Worm (Caenorhabditis elegans) whole organism, young adult: ENCODE data around the gene col-148.

Experiments used
- B0019.2 ChIP-seq: fragments of 200-800 bp; sonication (Bioruptor generic); conservative IDR thresholded peaks from 2 replicates; pipeline ENCODE4 v1.3.6; 2022; ENCODE audit warnings: missing genetic modification reagents, missing genetic modification characterization, missing compliant biosample characterization
- B0336.3 ChIP-seq: fragments of 200-800 bp; sonication (Bioruptor generic); IDR thresholded peaks from 2 replicates; pipeline ENCODE4 v1.3.6; 2022; ENCODE audit warnings: missing genetic modification characterization, missing compliant biosample characterization
- C17E4.6 ChIP-seq: fragments of 200-800 bp; sonication (Bioruptor generic); IDR thresholded peaks from 2 replicates; pipeline ENCODE4 v1.3.6; 2022; ENCODE audit warnings: missing genetic modification reagents, missing genetic modification characterization, missing compliant biosample characterization
- D2030.7 ChIP-seq: fragments of 200-800 bp; sonication (Bioruptor generic); IDR thresholded peaks from 2 replicates; pipeline ENCODE4 v1.3.6; 2022; ENCODE audit warnings: missing genetic modification reagents, missing genetic modification characterization, missing compliant biosample characterization
- F23B12.7 ChIP-seq: sonication (generic microtip); optimal IDR thresholded peaks from 2 replicates; lab custom pipeline; 2017; ENCODE audit warnings: missing genetic modification characterization, mild to moderate bottlenecking, missing compliant biosample characterization, antibody characterized with exemption, moderate library complexity; ENCODE audit not compliant: insufficient read depth
- F37B4.10 ChIP-seq: fragments of 200-800 bp; sonication (Bioruptor generic); IDR thresholded peaks from 2 replicates; pipeline ENCODE4 v1.3.6; 2022; ENCODE audit warnings: missing genetic modification characterization, missing compliant biosample characterization
- F39B2.1 ChIP-seq: fragments of 200-800 bp; sonication (Bioruptor generic); IDR thresholded peaks from 2 replicates; pipeline ENCODE4 v1.3.6; 2022; ENCODE audit warnings: missing genetic modification reagents, missing genetic modification characterization, missing compliant biosample characterization
- F49E8.2 ChIP-seq: sonication (generic microtip); optimal IDR thresholded peaks from 3 replicates; lab custom pipeline; 2017; ENCODE audit warnings: missing genetic modification characterization, mild to moderate bottlenecking, missing compliant biosample characterization, antibody characterized with exemption, moderate library complexity; ENCODE audit not compliant: insufficient read depth
- F57A8.1 ChIP-seq: fragments of 200-800 bp; sonication (Bioruptor generic); optimal IDR thresholded peaks from 2 replicates; lab custom pipeline; 2018; ENCODE audit warnings: mild to moderate bottlenecking, missing genetic modification characterization, moderate library complexity, missing compliant biosample characterization
- F57C9.4 ChIP-seq: sonication (generic microtip); optimal IDR thresholded peaks from 2 replicates; lab custom pipeline; 2017; ENCODE audit warnings: mild to moderate bottlenecking, missing genetic modification characterization, missing compliant biosample characterization
- K11D2.4 ChIP-seq: fragments of 200-800 bp; sonication (Bioruptor generic); IDR thresholded peaks from 2 replicates; pipeline ENCODE4 v1.3.6; 2022; ENCODE audit warnings: missing genetic modification reagents, missing genetic modification characterization, missing compliant biosample characterization
- K12H6.12 ChIP-seq: fragments of 200-800 bp; sonication (Bioruptor generic); optimal IDR thresholded peaks from 2 replicates; lab custom pipeline; 2018; ENCODE audit warnings: mild to moderate bottlenecking, missing genetic modification characterization, missing compliant biosample characterization
- T07F8.4 ChIP-seq: sonication (generic microtip); optimal IDR thresholded peaks from 2 replicates; lab custom pipeline; 2016; ENCODE audit warnings: mild to moderate bottlenecking, missing genetic modification characterization, moderate library complexity, missing compliant biosample characterization
- T26A5.8 ChIP-seq: sonication (generic microtip); optimal IDR thresholded peaks from 2 replicates; lab custom pipeline; 2016; ENCODE audit warnings: missing genetic modification characterization, missing compliant biosample characterization
- Y53F4B.3 ChIP-seq: fragments of 200-800 bp; sonication (Bioruptor generic); IDR thresholded peaks from 2 replicates; pipeline ENCODE4 v1.3.6; 2022; ENCODE audit warnings: missing genetic modification reagents, missing genetic modification characterization, missing compliant biosample characterization
- ama-1 ChIP-seq, 3 experiments: fragments of 150-350 bp in 1 of 3; sonication (generic microtip) in 2 of 3; optimal IDR thresholded peaks; 2 replicates each; lab custom pipeline; 2014 to 2018; ENCODE audit warnings: missing biosample characterization in 2 of 3, missing genetic modification characterization in 2 of 3, missing genetic modification reagents in 2 of 3
- athp-1 ChIP-seq: sonication (generic microtip); optimal IDR thresholded peaks from 2 replicates; lab custom pipeline; 2017; ENCODE audit warnings: mild to moderate bottlenecking, missing genetic modification characterization, missing compliant biosample characterization
- bed-1 ChIP-seq: fragments of 200-800 bp; sonication (Bioruptor generic); IDR thresholded peaks from 2 replicates; pipeline ENCODE4 v1.3.6; 2022; ENCODE audit warnings: missing genetic modification reagents, missing genetic modification characterization, missing compliant biosample characterization
- ceh-100 ChIP-seq: fragments of 200-800 bp; sonication (Bioruptor generic); IDR thresholded peaks from 2 replicates; pipeline ENCODE4 v1.3.6; 2022; ENCODE audit warnings: missing genetic modification reagents, missing genetic modification characterization, missing compliant biosample characterization
- ceh-58 ChIP-seq: fragments of 200-800 bp; sonication (Bioruptor generic); IDR thresholded peaks from 2 replicates; pipeline ENCODE4 v1.3.6; 2022; ENCODE audit warnings: missing genetic modification characterization, missing compliant biosample characterization
- ceh-79 ChIP-seq: sonication (generic microtip); optimal IDR thresholded peaks from 2 replicates; lab custom pipeline; 2017; ENCODE audit warnings: mild to moderate bottlenecking, missing genetic modification characterization, missing compliant biosample characterization
- dpl-1 ChIP-seq: fragments of 150-350 bp; optimal IDR thresholded peaks from 2 replicates; lab custom pipeline; 2014; ENCODE audit warnings: missing biosample characterization, missing genetic modification reagents, missing genetic modification characterization
- egl-44 ChIP-seq: fragments of 200-800 bp; sonication (Bioruptor generic); IDR thresholded peaks from 2 replicates; pipeline ENCODE4 v1.3.6; 2022; ENCODE audit warnings: missing genetic modification reagents, missing genetic modification characterization, missing compliant biosample characterization
- egrh-3 ChIP-seq: fragments of 200-800 bp; sonication (Bioruptor generic); IDR thresholded peaks from 2 replicates; pipeline ENCODE4 v1.3.6; 2022; ENCODE audit warnings: missing genetic modification reagents, missing genetic modification characterization, missing compliant biosample characterization
- ekl-4 ChIP-seq: fragments of 200-800 bp; sonication (Bioruptor generic); IDR thresholded peaks from 2 replicates; pipeline ENCODE4 v1.3.6; 2022; ENCODE audit warnings: missing genetic modification reagents, missing genetic modification characterization, missing compliant biosample characterization
- hmg-1.2 ChIP-seq: fragments of 200-800 bp; sonication (Bioruptor generic); IDR thresholded peaks from 2 replicates; pipeline ENCODE4 v1.3.6; 2022; ENCODE audit warnings: missing genetic modification reagents, missing genetic modification characterization, missing compliant biosample characterization
- hmg-20 ChIP-seq: fragments of 200-800 bp; sonication (Bioruptor generic); IDR thresholded peaks from 2 replicates; pipeline ENCODE4 v1.3.6; 2022; ENCODE audit warnings: missing genetic modification reagents, missing genetic modification characterization, missing compliant biosample characterization
- lag-1 ChIP-seq: fragments of 200-800 bp; sonication (Bioruptor generic); IDR thresholded peaks from 2 replicates; pipeline ENCODE4 v1.3.6; 2022; ENCODE audit warnings: missing genetic modification reagents, missing genetic modification characterization, missing compliant biosample characterization
- let-526 ChIP-seq: fragments of 200-800 bp; sonication (Bioruptor generic); IDR thresholded peaks from 2 replicates; pipeline ENCODE4 v1.3.6; 2022; ENCODE audit warnings: missing genetic modification reagents, missing genetic modification characterization, missing compliant biosample characterization
- let-607 ChIP-seq, 2 experiments: fragments of 200-800 bp in 1 of 2; sonication (Bioruptor generic) in 1 of 2; sonication (generic microtip) in 1 of 2; optimal IDR thresholded peaks; 2 replicates each; lab custom pipeline; 2016 to 2018; ENCODE audit warnings: mild to moderate bottlenecking in 2 of 2, missing compliant biosample characterization in 2 of 2, missing genetic modification characterization in 2 of 2, moderate library complexity in 2 of 2, missing genotype in 1 of 2
- lin-26 ChIP-seq: fragments of 200-800 bp; sonication (Bioruptor generic); IDR thresholded peaks from 2 replicates; pipeline ENCODE4 v1.3.6; 2022; ENCODE audit warnings: missing genetic modification reagents, missing genetic modification characterization, missing compliant biosample characterization
- lin-54 ChIP-seq: fragments of 200-800 bp; sonication (Bioruptor generic); optimal IDR thresholded peaks from 2 replicates; lab custom pipeline; 2018; ENCODE audit warnings: mild to moderate bottlenecking, missing genetic modification characterization, missing compliant biosample characterization
- lsl-1 ChIP-seq: fragments of 200-800 bp; sonication (Bioruptor generic); optimal IDR thresholded peaks from 2 replicates; lab custom pipeline; 2018; ENCODE audit warnings: mild to moderate bottlenecking, missing genetic modification characterization, moderate library complexity, missing compliant biosample characterization
- madf-10 ChIP-seq: sonication (generic microtip); optimal IDR thresholded peaks from 2 replicates; lab custom pipeline; 2016; ENCODE audit warnings: mild to moderate bottlenecking, missing genetic modification characterization, missing compliant biosample characterization
- madf-3 ChIP-seq: fragments of 200-800 bp; sonication (Bioruptor generic); IDR thresholded peaks from 2 replicates; pipeline ENCODE4 v1.3.6; 2022; ENCODE audit warnings: missing genetic modification reagents, missing genetic modification characterization, missing compliant biosample characterization
- madf-8 ChIP-seq: fragments of 200-800 bp; sonication (Bioruptor generic); conservative IDR thresholded peaks from 2 replicates; pipeline ENCODE4 v1.3.6; 2022; ENCODE audit warnings: missing genetic modification reagents, missing genetic modification characterization, missing compliant biosample characterization
- mcd-1 ChIP-seq: fragments of 200-800 bp; sonication (Bioruptor generic); IDR thresholded peaks from 2 replicates; pipeline ENCODE4 v1.3.6; 2022; ENCODE audit warnings: missing genetic modification reagents, missing genetic modification characterization, missing compliant biosample characterization
- mel-28 ChIP-seq: sonication (generic microtip); optimal IDR thresholded peaks from 2 replicates; lab custom pipeline; 2016; ENCODE audit warnings: borderline replicate concordance, mild to moderate bottlenecking, missing genetic modification characterization, missing compliant biosample characterization
- sdz-38 ChIP-seq: sonication (generic microtip); optimal IDR thresholded peaks from 2 replicates; lab custom pipeline; 2016; ENCODE audit warnings: missing genotype, missing genetic modification characterization, missing compliant biosample characterization
- snpc-3.4 ChIP-seq: sonication (generic microtip); optimal IDR thresholded peaks from 2 replicates; lab custom pipeline; 2017; ENCODE audit warnings: missing genetic modification characterization, mild to moderate bottlenecking, missing compliant biosample characterization, antibody characterized with exemption, moderate library complexity, missing genotype, missing genetic modification reagents
- snpc-4 ChIP-seq, 5 experiments: fragments of 150-350 bp in 1 of 5; sonication (generic microtip) in 4 of 5; optimal IDR thresholded peaks; 2 replicates each; lab custom pipeline; 2014 to 2018; ENCODE audit warnings: missing genetic modification characterization in 5 of 5, missing biosample characterization in 3 of 5, antibody characterized with exemption in 2 of 5, mild to moderate bottlenecking in 2 of 5, missing compliant biosample characterization in 2 of 5, missing genotype in 2 of 5, moderate library complexity in 2 of 5, missing genetic modification reagents in 1 of 5
- tlf-1 ChIP-seq: fragments of 200-800 bp; sonication (Bioruptor generic); optimal IDR thresholded peaks from 2 replicates; lab custom pipeline; 2018; ENCODE audit warnings: mild to moderate bottlenecking, missing genetic modification characterization, missing compliant biosample characterization
- unc-130 ChIP-seq: sonication (generic microtip); optimal IDR thresholded peaks from 2 replicates; lab custom pipeline; 2016; ENCODE audit warnings: missing genetic modification reagents, missing genetic modification characterization, missing compliant biosample characterization
- unc-62 ChIP-seq: fragments of 150-350 bp; optimal IDR thresholded peaks from 2 replicates; lab custom pipeline; 2014; ENCODE audit warnings: missing biosample characterization, missing genetic modification reagents, missing genetic modification characterization
- xnd-1 ChIP-seq: sonication (generic microtip); optimal IDR thresholded peaks from 2 replicates; lab custom pipeline; 2016; ENCODE audit warnings: missing genotype, missing genetic modification reagents, missing genetic modification characterization, missing compliant biosample characterization
- ztf-25 ChIP-seq: fragments of 200-800 bp; sonication (Bioruptor generic); IDR thresholded peaks from 2 replicates; pipeline ENCODE4 v1.3.6; 2022; ENCODE audit warnings: missing genetic modification reagents, missing genetic modification characterization, missing compliant biosample characterization
- ztf-26 ChIP-seq: sonication (generic microtip); optimal IDR thresholded peaks from 2 replicates; lab custom pipeline; 2017; ENCODE audit warnings: missing genetic modification characterization, missing compliant biosample characterization
- ztf-6 ChIP-seq: fragments of 200-800 bp; sonication (Bioruptor generic); IDR thresholded peaks from 2 replicates; pipeline ENCODE4 v1.3.6; 2022; ENCODE audit warnings: missing genetic modification reagents, missing genetic modification characterization, missing compliant biosample characterization

col-148 gene

DNA sequence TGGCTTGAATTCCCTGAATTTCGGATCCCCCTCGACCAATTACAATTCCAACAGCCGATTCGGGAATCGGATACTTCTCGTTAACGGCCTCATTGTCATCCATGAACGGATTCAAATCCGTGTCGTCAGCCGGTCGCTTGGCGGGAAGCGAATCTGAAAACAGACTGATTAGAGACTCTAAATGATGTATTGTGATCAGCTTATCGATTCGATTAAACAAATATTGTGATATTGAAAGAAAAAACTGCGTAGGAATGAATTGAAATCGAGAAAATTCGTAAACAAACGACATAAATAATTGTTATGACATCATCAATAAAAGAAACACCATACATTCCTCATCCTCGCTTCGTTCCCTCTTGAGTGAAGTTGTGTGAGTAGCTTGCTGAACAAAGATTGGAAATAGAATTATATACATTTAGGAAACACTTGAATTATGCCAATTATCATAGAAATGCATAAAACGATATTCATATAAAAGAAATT, 3.6 kb upstream of the col-148 start (continued):
- no peak for TF ChIP-seq F57C9.4
- TF ChIP-seq T26A5.8 (tag; lab: Kevin White, UChicago), result peak; percentile 60
- peak; percentile 95 for TF ChIP-seq athp-1 (tag; lab: Kevin White, UChicago)
- no peak for TF ChIP-seq unc-62
- no peak for TF ChIP-seq lsl-1 (GFP tag; lab: Kevin White, UChicago)
- no peak for TF ChIP-seq K11D2.4 (GFP tag; lab: Robert Waterston, UW)
- peak; percentile 33 for TF ChIP-seq lin-54 (GFP tag; lab: Kevin White, UChicago)
- peak; percentile 29; the same call in 1 of the 2 replicates for TF ChIP-seq hmg-1.2 (GFP tag; lab: Robert Waterston, UW)
- TF ChIP-seq let-607 (tag; optimal IDR thresholded peaks at IDR 0.05; lab: Kevin White, UChicago), result no peak
- peak; percentile 64 for TF ChIP-seq lin-26 (GFP tag; lab: Robert Waterston, UW)
- TF ChIP-seq madf-3 (GFP tag; lab: Robert Waterston, UW), result peak; percentile 88
- no peak for TF ChIP-seq madf-8 (GFP tag; lab: Robert Waterston, UW)
- peak; percentile 1 for TF ChIP-seq tlf-1 (GFP tag; lab: Kevin White, UChicago)
- 0 out of 2 replicates have a peak, but pooled peaks have one; percentile 36 for TF ChIP-seq D2030.7
- TF ChIP-seq bed-1 (GFP tag; lab: Robert Waterston, UW), result 0 out of 2 replicates have a peak, but pooled peaks have one; percentile 51
- TF ChIP-seq F57A8.1 (GFP tag; lab: Kevin White, UChicago), result no peak
- no peak for TF ChIP-seq unc-130
- no peak for TF ChIP-seq madf-10
- TF ChIP-seq dpl-1, result no peak
- no peak for TF ChIP-seq ztf-26 (tag; lab: Kevin White, UChicago)
- no peak for TF ChIP-seq hmg-20
- no peak for TF ChIP-seq Y53F4B.3 (GFP tag; lab: Robert Waterston, UW)
- peak; percentile 89 for TF ChIP-seq ekl-4 (GFP tag; lab: Robert Waterston, UW)
- peak; percentile 49; the same call in 1 of the 2 replicates for TF ChIP-seq C17E4.6
- no peak for TF ChIP-seq ceh-58 (GFP tag; lab: Robert Waterston, UW)
- TF ChIP-seq let-526 (GFP tag; lab: Robert Waterston, UW), result no peak
- peak; percentile 74 for TF ChIP-seq mel-28 (tag; lab: Kevin White, UChicago)
- TF ChIP-seq K12H6.12 (tag; lab: Kevin White, UChicago), result no peak
- TF ChIP-seq B0336.3, result peak; percentile 82
- TF ChIP-seq F39B2.1, result no peak; the same call in 1 of the 2 replicates
- peak; percentile 83 for TF ChIP-seq ceh-79
- TF ChIP-seq F23B12.7, result no peak
- TF ChIP-seq F49E8.2 (tag; lab: Kevin White, UChicago), result peak; percentile 58
- no peak for TF ChIP-seq egl-44
- TF ChIP-seq F37B4.10 (GFP tag; lab: Robert Waterston, UW), result no peak
- no peak for TF ChIP-seq snpc-4 (GFP tag; optimal IDR thresholded peaks at IDR 0.05; lab: Kevin White, UChicago)
- peak in 1 of 4 experiments; percentile 2 for TF ChIP-seq snpc-4 (tag; optimal IDR thresholded peaks at IDR 0.05; lab: Kevin White, UChicago)
- TF ChIP-seq ztf-6 (GFP tag; lab: Robert Waterston, UW), result no peak
- TF ChIP-seq ceh-100 (GFP tag; lab: Robert Waterston, UW), result no peak
- no peak for TF ChIP-seq ama-1 (optimal IDR thresholded peaks at IDR 0.05; lab: Kevin White, UChicago)
- TF ChIP-seq ama-1 (GFP tag; optimal IDR thresholded peaks at IDR 0.05; lab: Kevin White, UChicago), result no peak
- TF ChIP-seq B0019.2 (GFP tag; lab: Robert Waterston, UW), result no peak
- peak; percentile 28 for TF ChIP-seq xnd-1 (tag; lab: Kevin White, UChicago)
- peak; percentile 85 for TF ChIP-seq ztf-25
- no peak for TF ChIP-seq snpc-3.4
- TF ChIP-seq lag-1, result no peak
- TF ChIP-seq T07F8.4 (tag; lab: Kevin White, UChicago), result no peak
- no peak for TF ChIP-seq egrh-3 (GFP tag; lab: Robert Waterston, UW)
- no peak for TF ChIP-seq mcd-1
- no peak for TF ChIP-seq sdz-38 (tag; lab: Kevin White, UChicago)
